Fruit fly (Drosophila melanogaster): ENCODE results near the gene FER.

dm6 chr3R:9328411-9328810 is 65.9 kb downstream of the FER start, which contains the start of gene CG8861:
- TF ChIP-seq CG6854 (GFP tag; optimal IDR thresholded peaks at IDR 0.05): no peak
- no peak for TF ChIP-seq insv (GFP tag; optimal IDR thresholded peaks at IDR 0.05)
- TF ChIP-seq gem (tag; optimal IDR thresholded peaks at IDR 0.05): no peak

Data from whole organism, embryonic.